Fruit fly (Drosophila melanogaster) whole organism, embryonic: Measurements from ENCODE around the gene CG4594.

Experiments used
- Bgb ChIP-seq: fragments of 200-800 bp; sonication (Bioruptor generic); IDR thresholded peaks from 2 replicates; pipeline ENCODE4 v1.3.6; 2022; ENCODE audit warnings: missing biosample characterization, missing genetic modification characterization; ENCODE audit not compliant: partially characterized antibody
- CG10321 ChIP-seq: fragments of 200-800 bp; sonication (Bioruptor generic); IDR thresholded peaks from 2 replicates; pipeline ENCODE4 v1.3.6; 2022; ENCODE audit warnings: missing biosample characterization, missing genetic modification characterization
- CG11085 ChIP-seq: fragments of 200-800 bp; sonication (Bioruptor generic); IDR thresholded peaks from 2 replicates; pipeline ENCODE4 v1.3.6; 2022; ENCODE audit warnings: missing biosample characterization, missing genetic modification characterization
- CG11093 ChIP-seq: fragments of 200-800 bp; sonication (Bioruptor generic); IDR thresholded peaks from 3 replicates; pipeline ENCODE4 v1.3.6; 2022; ENCODE audit warnings: missing biosample characterization, missing genetic modification characterization
- CG11247 ChIP-seq: fragments of 200-800 bp; sonication (Bioruptor generic); IDR thresholded peaks from 2 replicates; pipeline ENCODE4 v1.3.6; 2022; ENCODE audit warnings: missing biosample characterization, missing genetic modification characterization
- CG17186 ChIP-seq: fragments of 200-800 bp; sonication (Bioruptor generic); optimal IDR thresholded peaks from 3 replicates; lab custom pipeline; 2017; ENCODE audit warnings: missing biosample characterization, missing genetic modification reagents, missing genetic modification characterization
- CG17328 ChIP-seq: fragments of 200-800 bp; sonication (Bioruptor generic); IDR thresholded peaks from 2 replicates; pipeline ENCODE4 v1.3.6; 2022; ENCODE audit warnings: missing biosample characterization, missing genetic modification characterization
- CG17359 ChIP-seq: fragments of 200-800 bp; sonication (Bioruptor generic); optimal IDR thresholded peaks from 3 replicates; lab custom pipeline; 2018; ENCODE audit warnings: missing biosample characterization, mild to moderate bottlenecking, missing genetic modification characterization, moderate library complexity
- CG17385 ChIP-seq: fragments of 200-800 bp; sonication (Bioruptor generic); optimal IDR thresholded peaks from 3 replicates; lab custom pipeline; 2018; ENCODE audit warnings: missing biosample characterization, mild to moderate bottlenecking, missing genetic modification characterization
- CG17612 ChIP-seq: fragments of 200-800 bp; sonication (Bioruptor generic); IDR thresholded peaks from 2 replicates; pipeline ENCODE4 v1.3.6; 2022; ENCODE audit warnings: missing biosample characterization, missing genetic modification characterization
- CG30431 ChIP-seq: fragments of 200-800 bp; sonication (Bioruptor generic); optimal IDR thresholded peaks from 2 replicates; lab custom pipeline; 2017; ENCODE audit warnings: missing biosample characterization, missing genetic modification characterization
- CG3065 ChIP-seq: fragments of 200-800 bp; sonication (Bioruptor generic); optimal IDR thresholded peaks from 2 replicates; lab custom pipeline; 2016; ENCODE audit warnings: missing biosample characterization, missing genetic modification characterization
- CG31441 ChIP-seq: fragments of 200-800 bp; sonication (Bioruptor generic); IDR thresholded peaks from 2 replicates; pipeline ENCODE4 v1.3.6; 2022; ENCODE audit warnings: missing biosample characterization, missing genetic modification characterization
- CG32532 ChIP-seq: fragments of 200-800 bp; sonication (Bioruptor generic); IDR thresholded peaks from 2 replicates; pipeline ENCODE4 v1.3.6; 2022; ENCODE audit warnings: missing biosample characterization, missing genetic modification characterization
- CG3407 ChIP-seq: fragments of 200-800 bp; sonication (Bioruptor generic); optimal IDR thresholded peaks from 2 replicates; lab custom pipeline; 2018; ENCODE audit warnings: missing biosample characterization, mild to moderate bottlenecking, missing genetic modification characterization
- CG34224 ChIP-seq: fragments of 200-800 bp; sonication (Bioruptor generic); IDR thresholded peaks from 3 replicates; pipeline ENCODE4 v1.3.6; 2022; ENCODE audit warnings: missing biosample characterization, missing genetic modification characterization; ENCODE audit not compliant: partially characterized antibody
- CG4404 ChIP-seq: fragments of 200-800 bp; sonication (Bioruptor generic); IDR thresholded peaks from 2 replicates; pipeline ENCODE4 v1.3.6; 2022; ENCODE audit warnings: missing biosample characterization, missing genetic modification characterization
- CG4820 ChIP-seq: fragments of 200-800 bp; sonication (Bioruptor generic); optimal IDR thresholded peaks from 3 replicates; lab custom pipeline; 2016; ENCODE audit warnings: missing biosample characterization, missing genetic modification characterization
- CG5180 ChIP-seq: fragments of 200-800 bp; sonication (Bioruptor generic); optimal IDR thresholded peaks from 3 replicates; lab custom pipeline; 2017; ENCODE audit warnings: missing biosample characterization, missing genetic modification characterization, mild to moderate bottlenecking, moderate library complexity, missing genetic modification reagents
- CG7372 ChIP-seq: fragments of 200-800 bp; sonication (Bioruptor generic); IDR thresholded peaks from 2 replicates; pipeline ENCODE4 v1.3.6; 2022; ENCODE audit warnings: missing biosample characterization, missing genetic modification characterization
- CG8765 ChIP-seq: fragments of 200-800 bp; sonication (Bioruptor generic); IDR thresholded peaks from 2 replicates; pipeline ENCODE4 v1.3.6; 2022; ENCODE audit warnings: missing biosample characterization, missing genetic modification characterization
- Dek ChIP-seq: fragments of 200-800 bp; sonication (Bioruptor generic); optimal IDR thresholded peaks from 3 replicates; lab custom pipeline; 2019; ENCODE audit warnings: missing biosample characterization, mild to moderate bottlenecking, missing genetic modification characterization, moderate library complexity
- Fer2 ChIP-seq: fragments of 200-800 bp; sonication (Bioruptor generic); optimal IDR thresholded peaks from 2 replicates; lab custom pipeline; 2018; ENCODE audit warnings: missing biosample characterization, mild to moderate bottlenecking, missing genetic modification characterization, moderate library complexity
- HLH3B ChIP-seq: fragments of 200-800 bp; sonication (Bioruptor generic); IDR thresholded peaks from 2 replicates; pipeline ENCODE4 v1.3.6; 2022; ENCODE audit warnings: missing biosample characterization, missing genetic modification characterization
- Lim3 ChIP-seq: fragments of 200-800 bp; sonication (Bioruptor generic); IDR thresholded peaks from 2 replicates; pipeline ENCODE4 v1.3.6; 2022; ENCODE audit warnings: missing biosample characterization, missing genetic modification characterization
- MESR4 ChIP-seq: fragments of 200-800 bp; sonication (Bioruptor generic); optimal IDR thresholded peaks from 2 replicates; lab custom pipeline; 2018; ENCODE audit warnings: missing biosample characterization, mild to moderate bottlenecking, missing genetic modification characterization, moderate library complexity
- NFAT ChIP-seq: fragments of 200-800 bp; sonication (Bioruptor generic); IDR thresholded peaks from 2 replicates; pipeline ENCODE4 v1.3.6; 2022; ENCODE audit warnings: missing biosample characterization, missing genetic modification characterization
- Rfx ChIP-seq: fragments of 200-800 bp; sonication (Bioruptor generic); IDR thresholded peaks from 2 replicates; pipeline ENCODE4 v1.3.6; 2022; ENCODE audit warnings: missing biosample characterization, missing genetic modification characterization
- Sry-δ ChIP-seq: fragments of 200-800 bp; sonication (Bioruptor generic); optimal IDR thresholded peaks from 2 replicates; lab custom pipeline; 2016; ENCODE audit warnings: missing biosample characterization, missing genetic modification characterization
- YL-1 ChIP-seq: fragments of 200-800 bp; sonication (Bioruptor generic); optimal IDR thresholded peaks from 3 replicates; lab custom pipeline; 2017; ENCODE audit warnings: missing biosample characterization, mild to moderate bottlenecking, missing genetic modification characterization
- bsh ChIP-seq, 2 experiments: fragments of 200-800 bp; sonication (Bioruptor generic); optimal IDR thresholded peaks; 2 replicates each; lab custom pipeline; 2017 to 2018; ENCODE audit warnings: mild to moderate bottlenecking in 2 of 2, missing biosample characterization in 2 of 2, missing genetic modification characterization in 2 of 2, moderate library complexity in 1 of 2
- cg ChIP-seq: fragments of 200-800 bp; sonication (Bioruptor generic); optimal IDR thresholded peaks from 3 replicates; lab custom pipeline; 2019; ENCODE audit warnings: missing biosample characterization, mild to moderate bottlenecking, missing genetic modification characterization, moderate library complexity
- crc ChIP-seq: fragments of 200-800 bp; sonication (Bioruptor generic); optimal IDR thresholded peaks from 2 replicates; lab custom pipeline; 2016; ENCODE audit warnings: missing biosample characterization, missing genetic modification characterization
- dmrt11E ChIP-seq: fragments of 200-800 bp; sonication (Bioruptor generic); optimal IDR thresholded peaks from 3 replicates; lab custom pipeline; 2018; ENCODE audit warnings: missing biosample characterization, mild to moderate bottlenecking, missing genetic modification characterization, moderate library complexity
- eyg ChIP-seq: fragments of 200-800 bp; sonication (Bioruptor generic); optimal IDR thresholded peaks from 3 replicates; lab custom pipeline; 2016; ENCODE audit warnings: missing biosample characterization, missing genetic modification characterization
- gcm2 ChIP-seq: fragments of 200-800 bp; sonication (Bioruptor generic); optimal IDR thresholded peaks from 2 replicates; lab custom pipeline; 2016; ENCODE audit warnings: missing biosample characterization, missing genetic modification characterization
- gfzf ChIP-seq: fragments of 200-800 bp; sonication (Bioruptor generic); optimal IDR thresholded peaks from 2 replicates; lab custom pipeline; 2016; ENCODE audit warnings: missing biosample characterization, mild to moderate bottlenecking, missing genetic modification characterization, moderate library complexity
- klu ChIP-seq: fragments of 200-800 bp; sonication (Bioruptor generic); IDR thresholded peaks from 2 replicates; pipeline ENCODE4 v1.3.6; 2022; ENCODE audit warnings: missing biosample characterization, missing genetic modification characterization
- lola ChIP-seq, 3 experiments: fragments of >200 bp in 2 of 3; fragments of 200-800 bp in 1 of 3; sonication (Bioruptor generic) in 1 of 3; optimal IDR thresholded peaks; 2 replicates each; lab custom pipeline; 2017 to 2019; ENCODE audit warnings: missing biosample characterization in 3 of 3, missing genetic modification characterization in 3 of 3, mild to moderate bottlenecking in 1 of 3, moderate library complexity in 1 of 3
- mld ChIP-seq: fragments of 200-800 bp; sonication (Bioruptor generic); IDR thresholded peaks from 3 replicates; pipeline ENCODE4 v1.3.6; 2022; ENCODE audit warnings: missing biosample characterization, missing genetic modification characterization; ENCODE audit not compliant: partially characterized antibody
- nerfin-1 ChIP-seq: fragments of 200-800 bp; sonication (Bioruptor generic); optimal IDR thresholded peaks from 3 replicates; lab custom pipeline; 2019; ENCODE audit warnings: missing biosample characterization, mild to moderate bottlenecking, missing genetic modification characterization, moderate library complexity
- pita ChIP-seq: fragments of 200-800 bp; sonication (Bioruptor generic); optimal IDR thresholded peaks from 2 replicates; lab custom pipeline; 2017; ENCODE audit warnings: missing biosample characterization, mild to moderate bottlenecking, missing genetic modification characterization
- ro ChIP-seq: fragments of 200-800 bp; sonication (Bioruptor generic); IDR thresholded peaks from 2 replicates; pipeline ENCODE4 v1.3.6; 2022; ENCODE audit warnings: missing biosample characterization, missing genetic modification characterization
- sc ChIP-seq, 3 experiments: fragments of >200 bp in 2 of 3; fragments of 200-800 bp in 1 of 3; sonication (Bioruptor generic) in 1 of 3; optimal IDR thresholded peaks; 2 replicates in 2 of 3; 3 replicates in 1 of 3; lab custom pipeline; 2017; ENCODE audit warnings: mild to moderate bottlenecking in 1 of 3, missing biosample characterization in 1 of 3, missing genetic modification characterization in 1 of 3, missing genetic modification reagents in 1 of 3
- schlank ChIP-seq: fragments of 200-800 bp; sonication (Bioruptor generic); optimal IDR thresholded peaks from 2 replicates; lab custom pipeline; 2018; ENCODE audit warnings: missing biosample characterization, mild to moderate bottlenecking, missing genetic modification characterization
- sens-2 ChIP-seq: fragments of 200-800 bp; sonication (Bioruptor generic); IDR thresholded peaks from 2 replicates; pipeline ENCODE4 v1.3.6; 2022; ENCODE audit warnings: missing biosample characterization, missing genetic modification characterization
- sna ChIP-seq: fragments of 200-800 bp; sonication (Bioruptor generic); IDR thresholded peaks from 2 replicates; pipeline ENCODE4 v1.3.6; 2022; ENCODE audit warnings: missing biosample characterization, missing genetic modification characterization; ENCODE audit not compliant: partially characterized antibody
- so ChIP-seq: fragments of 200-800 bp; sonication (Bioruptor generic); IDR thresholded peaks from 3 replicates; pipeline ENCODE4 v1.3.6; 2022; ENCODE audit warnings: missing biosample characterization, missing genetic modification characterization
- tio ChIP-seq: fragments of 200-800 bp; sonication (Bioruptor generic); optimal IDR thresholded peaks from 2 replicates; lab custom pipeline; 2017; ENCODE audit warnings: missing biosample characterization, missing genetic modification characterization, inconsistent platforms
- wdn ChIP-seq: fragments of 200-800 bp; sonication (Bioruptor generic); IDR thresholded peaks from 2 replicates; pipeline ENCODE4 v1.3.6; 2022; ENCODE audit warnings: missing biosample characterization, missing genetic modification characterization
- zfh1 ChIP-seq: fragments of 200-800 bp; sonication (Bioruptor generic); IDR thresholded peaks from 3 replicates; pipeline ENCODE4 v1.3.6; 2022; ENCODE audit warnings: missing biosample characterization, missing genetic modification characterization

The CG4594 gene

dm6 chr2L:9890576-9890975, 29.4 kb upstream of the CG4594 start, which contains the start of the genes CG34183 and CG4537 (continued):
- TF ChIP-seq sna (GFP tag; lab: Robert Waterston, UW): peak; percentile 89
- TF ChIP-seq wdn (GFP tag; lab: Robert Waterston, UW): no peak
- TF ChIP-seq CG5180 (GFP tag; lab: Kevin White, UChicago): no peak
- no peak for TF ChIP-seq schlank
- TF ChIP-seq CG32532: no peak
- TF ChIP-seq CG17186 (GFP tag; lab: Kevin White, UChicago): peak; percentile 0
- no peak for TF ChIP-seq crc (GFP tag; lab: Kevin White, UChicago)
- no peak for TF ChIP-seq eyg (GFP tag; lab: Kevin White, UChicago)
- TF ChIP-seq NFAT: no peak
- peak; percentile 67 for TF ChIP-seq YL-1 (GFP tag; lab: Kevin White, UChicago)
- TF ChIP-seq Rfx (GFP tag; lab: Robert Waterston, UW): peak; percentile 39; the same call in 1 of the 2 replicates
- TF ChIP-seq cg (GFP tag; lab: Kevin White, UChicago): no peak
- no peak for TF ChIP-seq CG11085
- TF ChIP-seq tio (GFP tag; lab: Kevin White, UChicago): no peak
- TF ChIP-seq sens-2 (GFP tag; lab: Robert Waterston, UW): no peak
- TF ChIP-seq CG11093: no peak
- TF ChIP-seq gcm2 (GFP tag; lab: Kevin White, UChicago): no peak
- TF ChIP-seq gfzf (GFP tag; lab: Kevin White, UChicago): peak; percentile 51
- peak; percentile 74 for TF ChIP-seq MESR4
- TF ChIP-seq Lim3 (GFP tag; lab: Robert Waterston, UW): no peak
- TF ChIP-seq pita (GFP tag; lab: Kevin White, UChicago): no peak
- no peak for TF ChIP-seq CG17612 (GFP tag; lab: Robert Waterston, UW)
- no peak for TF ChIP-seq dmrt11E (tag; lab: Kevin White, UChicago)
- TF ChIP-seq so (GFP tag; lab: Robert Waterston, UW): no peak
- TF ChIP-seq CG11247: no peak
- TF ChIP-seq nerfin-1: no peak
- TF ChIP-seq Sry-δ (GFP tag; lab: Kevin White, UChicago): peak; percentile 91
- TF ChIP-seq sc (optimal IDR thresholded peaks at IDR 0.05; lab: Kevin White, UChicago): no peak
- no peak for TF ChIP-seq sc (GFP tag; optimal IDR thresholded peaks at IDR 0.05; lab: Kevin White, UChicago)
- no peak for TF ChIP-seq klu (GFP tag; lab: Robert Waterston, UW)
- no peak for TF ChIP-seq HLH3B (GFP tag; lab: Robert Waterston, UW)
- 0 out of 2 replicates have a peak, but pooled peaks have one; percentile 18 for TF ChIP-seq CG17328 (GFP tag; lab: Robert Waterston, UW)
- no peak for TF ChIP-seq CG3065 (GFP tag; lab: Kevin White, UChicago)
- no peak for TF ChIP-seq CG4820 (GFP tag; lab: Kevin White, UChicago)
- TF ChIP-seq CG17385 (GFP tag; lab: Kevin White, UChicago): no peak
- TF ChIP-seq Dek (tag; lab: Kevin White, UChicago): no peak
- no peak for TF ChIP-seq bsh (GFP tag; optimal IDR thresholded peaks at IDR 0.05; lab: Kevin White, UChicago)
- TF ChIP-seq CG34224 (GFP tag; lab: Robert Waterston, UW): peak; percentile 95
- TF ChIP-seq CG8765: no peak
- no peak for TF ChIP-seq Fer2 (tag; lab: Kevin White, UChicago)
- TF ChIP-seq CG31441 (GFP tag; lab: Robert Waterston, UW): no peak
- TF ChIP-seq CG3407 (GFP tag; lab: Kevin White, UChicago): no peak
- peak; percentile 92 for TF ChIP-seq Bgb (GFP tag; lab: Robert Waterston, UW)
- peak; percentile 60; the same call in 2 of the 3 replicates for TF ChIP-seq mld (GFP tag; lab: Robert Waterston, UW)
- TF ChIP-seq CG7372: no peak
- no peak for TF ChIP-seq CG4404 (GFP tag; lab: Robert Waterston, UW)
- TF ChIP-seq CG17359: no peak
- TF ChIP-seq CG10321 (GFP tag; lab: Robert Waterston, UW): no peak
- no peak for TF ChIP-seq lola (GFP tag; optimal IDR thresholded peaks at IDR 0.05; lab: Kevin White, UChicago)
- TF ChIP-seq CG30431 (GFP tag; lab: Kevin White, UChicago): no peak
- TF ChIP-seq zfh1 (GFP tag; lab: Robert Waterston, UW): no peak
- TF ChIP-seq ro (GFP tag; lab: Robert Waterston, UW): no peak
